Fruit fly (Drosophila melanogaster) whole organism, embryonic: ENCODE data around the gene ppk17.

Source experiments
- CG10147 ChIP-seq: fragments of 200-800 bp; sonication (Bioruptor generic); optimal IDR thresholded peaks from 2 replicates; lab custom pipeline; 2019; ENCODE audit warnings: missing biosample characterization, mild to moderate bottlenecking, missing genetic modification characterization, moderate library complexity
- CG10209 ChIP-seq: fragments of 200-800 bp; sonication (Bioruptor generic); optimal IDR thresholded peaks from 3 replicates; lab custom pipeline; 2017; ENCODE audit warnings: missing biosample characterization, mild to moderate bottlenecking, missing genetic modification characterization, missing genetic modification reagents
- CG10979 ChIP-seq: fragments of 200-800 bp; sonication (Bioruptor generic); optimal IDR thresholded peaks from 2 replicates; lab custom pipeline; 2018; ENCODE audit warnings: missing biosample characterization, mild to moderate bottlenecking, missing genetic modification characterization, moderate library complexity
- CG6175 ChIP-seq: fragments of 200-800 bp; sonication (Bioruptor generic); IDR thresholded peaks from 3 replicates; pipeline ENCODE4 v1.3.6; 2022; ENCODE audit warnings: missing biosample characterization, missing genetic modification characterization
- HLHmδ ChIP-seq: fragments of 200-800 bp; sonication (Bioruptor generic); optimal IDR thresholded peaks from 2 replicates; lab custom pipeline; 2018; ENCODE audit warnings: missing biosample characterization, mild to moderate bottlenecking, missing genetic modification characterization, moderate library complexity
- danr ChIP-seq: fragments of 200-800 bp; sonication (Bioruptor generic); IDR thresholded peaks from 2 replicates; pipeline ENCODE4 v1.3.6; 2022; ENCODE audit warnings: missing biosample characterization, missing genetic modification characterization
- dmrt11E ChIP-seq: fragments of 200-800 bp; sonication (Bioruptor generic); optimal IDR thresholded peaks from 3 replicates; lab custom pipeline; 2018; ENCODE audit warnings: missing biosample characterization, mild to moderate bottlenecking, missing genetic modification characterization, moderate library complexity
- odd ChIP-seq: fragments of 200-800 bp; sonication (Bioruptor generic); optimal IDR thresholded peaks from 2 replicates; lab custom pipeline; 2017; ENCODE audit warnings: missing biosample characterization, mild to moderate bottlenecking, missing genetic modification characterization
- psq ChIP-seq: fragments of 200-800 bp; sonication (Bioruptor generic); optimal IDR thresholded peaks from 2 replicates; lab custom pipeline; 2017; ENCODE audit warnings: missing biosample characterization, missing genetic modification characterization
- usp ChIP-seq: fragments of >200 bp; optimal IDR thresholded peaks from 2 replicates; lab custom pipeline; 2017; ENCODE audit warnings: missing biosample characterization, missing genetic modification characterization

dm6 chr2L:16799496-16799895, 39.1 kb upstream of the ppk17 start:
- no peak for TF ChIP-seq usp (GFP tag; lab: Kevin White, UChicago)
- no peak for TF ChIP-seq CG6175 (GFP tag; lab: Robert Waterston, UW)
- TF ChIP-seq psq (GFP tag; lab: Kevin White, UChicago): no peak
- TF ChIP-seq odd: no peak
- no peak for TF ChIP-seq danr
- TF ChIP-seq CG10979: no peak
- TF ChIP-seq HLHmδ: no peak
- no peak for TF ChIP-seq CG10147 (GFP tag; lab: Kevin White, UChicago)
- TF ChIP-seq CG10209 (GFP tag; lab: Kevin White, UChicago): no peak
- no peak for TF ChIP-seq dmrt11E (tag; lab: Kevin White, UChicago)
